Fruit fly (Drosophila melanogaster): ENCODE measurements around the gene REPTOR.

REPTOR gene

dm6 chr3R:24569669-24570349 lies 12.9 kb downstream of the REPTOR start (continued):
- TF ChIP-seq CG3163 (GFP tag; optimal IDR thresholded peaks at IDR 0.05): no peak
- TF ChIP-seq CG17568 (GFP tag; optimal IDR thresholded peaks at IDR 0.05): no peak
- no peak for TF ChIP-seq tx (GFP tag; optimal IDR thresholded peaks at IDR 0.05)
- TF ChIP-seq Vsx1 (GFP tag; optimal IDR thresholded peaks at IDR 0.05): peak; percentile 1
- no peak for TF ChIP-seq tin (GFP tag; optimal IDR thresholded peaks at IDR 0.05)
- no peak for TF ChIP-seq lov (optimal IDR thresholded peaks at IDR 0.05)
- TF ChIP-seq lov (GFP tag; IDR thresholded peaks at IDR 0.05): peak; percentile 14; the same call in 1 of the 3 replicates
- no peak for TF ChIP-seq CG32772 (GFP tag; IDR thresholded peaks at IDR 0.05)
- TF ChIP-seq Dll (GFP tag; IDR thresholded peaks at IDR 0.05; ENCODE audit: partially characterized antibody): no peak
- TF ChIP-seq CG6854 (GFP tag; optimal IDR thresholded peaks at IDR 0.05): no peak
- no peak for TF ChIP-seq CG12071 (GFP tag; optimal IDR thresholded peaks at IDR 0.05)
- no peak for TF ChIP-seq D (optimal IDR thresholded peaks at IDR 0.05)
- no peak for TF ChIP-seq D (GFP tag; optimal IDR thresholded peaks at IDR 0.05)
- TF ChIP-seq CG1529 (GFP tag; optimal IDR thresholded peaks at IDR 0.05): no peak
- no peak for TF ChIP-seq inv (GFP tag; IDR thresholded peaks at IDR 0.05; ENCODE audit: partially characterized antibody)
- TF ChIP-seq onecut (GFP tag; IDR thresholded peaks at IDR 0.05): peak; percentile 51
- no peak for TF ChIP-seq CG1602 (GFP tag; optimal IDR thresholded peaks at IDR 0.05)
- TF ChIP-seq hkb (optimal IDR thresholded peaks at IDR 0.05): no peak
- TF ChIP-seq hkb (GFP tag; IDR thresholded peaks at IDR 0.05): no peak
- 0 out of 2 replicates have a peak, but pooled peaks have one; percentile 36 for TF ChIP-seq CG7372 (GFP tag; IDR thresholded peaks at IDR 0.05)
- TF ChIP-seq HLH3B (GFP tag; IDR thresholded peaks at IDR 0.05): no peak
- TF ChIP-seq D19B (GFP tag; optimal IDR thresholded peaks at IDR 0.05): no peak
- TF ChIP-seq Opbp (GFP tag; IDR thresholded peaks at IDR 0.05; ENCODE audit: partially characterized antibody): no peak
- TF ChIP-seq dmrt11E (tag; optimal IDR thresholded peaks at IDR 0.05): no peak
- peak; percentile 41 for TF ChIP-seq CG15269 (tag; optimal IDR thresholded peaks at IDR 0.05)
- TF ChIP-seq oc (tag; optimal IDR thresholded peaks at IDR 0.05): peak; percentile 63
- no peak for TF ChIP-seq sr (GFP tag; IDR thresholded peaks at IDR 0.05)
- TF ChIP-seq Ssrp (tag; optimal IDR thresholded peaks at IDR 0.05): no peak
- no peak for TF ChIP-seq Abd-B (GFP tag; optimal IDR thresholded peaks at IDR 0.05)
- TF ChIP-seq tio (GFP tag; optimal IDR thresholded peaks at IDR 0.05): no peak
- no peak for TF ChIP-seq CG8478 (optimal IDR thresholded peaks at IDR 0.05)
- no peak for TF ChIP-seq CG7963 (GFP tag; IDR thresholded peaks at IDR 0.05; ENCODE audit: partially characterized antibody)
- no peak for TF ChIP-seq CG3065 (GFP tag; optimal IDR thresholded peaks at IDR 0.05)
- peak; percentile 7 for TF ChIP-seq CG6254 (GFP tag; optimal IDR thresholded peaks at IDR 0.05)
- TF ChIP-seq mirr (GFP tag; optimal IDR thresholded peaks at IDR 0.05): peak; percentile 32
- no peak for TF ChIP-seq E2f2 (GFP tag; IDR thresholded peaks at IDR 0.05)
- TF ChIP-seq eve (GFP tag; optimal IDR thresholded peaks at IDR 0.05): no peak
- TF ChIP-seq CG9817 (tag; optimal IDR thresholded peaks at IDR 0.05): no peak
- no peak for TF ChIP-seq trh (GFP tag; optimal IDR thresholded peaks at IDR 0.05)
- TF ChIP-seq yki (optimal IDR thresholded peaks at IDR 0.05): no peak
- TF ChIP-seq Pdp1 (GFP tag; optimal IDR thresholded peaks at IDR 0.05): peak in 1 of 2 experiments; percentile 78
- TF ChIP-seq CG34376 (GFP tag; optimal IDR thresholded peaks at IDR 0.05): peak; percentile 13
- TF ChIP-seq CG10209 (GFP tag; optimal IDR thresholded peaks at IDR 0.05): no peak
- no peak for TF ChIP-seq Bteb2 (GFP tag; optimal IDR thresholded peaks at IDR 0.05)
- TF ChIP-seq tna (GFP tag; IDR thresholded peaks at IDR 0.05; ENCODE audit: partially characterized antibody): no peak
- peak; percentile 46 for TF ChIP-seq sug (tag; optimal IDR thresholded peaks at IDR 0.05)
- no peak for TF ChIP-seq disco-r (GFP tag; optimal IDR thresholded peaks at IDR 0.05)
- TF ChIP-seq Awh (GFP tag; IDR thresholded peaks at IDR 0.05): peak; percentile 75
- TF ChIP-seq CG12769 (tag; optimal IDR thresholded peaks at IDR 0.05): peak; percentile 82
- TF ChIP-seq CG7357 (GFP tag; IDR thresholded peaks at IDR 0.05): no peak
- TF ChIP-seq cwo (GFP tag; optimal IDR thresholded peaks at IDR 0.05): peak; percentile 77
